Worm (Caenorhabditis elegans): ENCODE data around the gene Y48E1C.2.

DNA sequence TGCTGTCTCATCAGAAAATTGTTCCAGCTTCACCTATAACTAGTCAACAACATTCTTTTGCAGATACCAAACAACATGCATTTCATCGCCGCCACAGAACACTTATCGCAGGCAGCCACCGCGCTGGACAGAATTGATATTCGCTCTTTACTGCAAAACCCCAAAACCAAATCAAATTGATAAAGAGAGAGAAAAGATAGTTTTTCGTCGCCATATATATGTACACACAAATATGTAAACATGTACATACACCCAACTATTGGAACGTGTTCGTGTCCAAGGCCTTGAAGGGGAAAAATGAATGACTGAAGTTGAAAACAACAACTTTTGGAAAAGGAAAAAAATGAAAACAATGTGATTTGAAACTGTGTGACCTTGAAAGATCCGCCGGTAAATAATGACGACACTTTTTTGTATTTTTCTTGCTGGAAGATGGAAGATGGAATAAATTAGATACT lies 41.1 kb downstream of the Y48E1C.2 start:
- TF ChIP-seq W03F9.2 (tag; optimal IDR thresholded peaks at IDR 0.05) (no peak), him-1 (tag; optimal IDR thresholded peaks at IDR 0.05) (no peak), dao-5 (tag; optimal IDR thresholded peaks at IDR 0.05) (no peak)

Measured in whole organism, L4/young adult.